Fruit fly (Drosophila melanogaster) whole organism, adult: ENCODE results near the gene Tim8.

ENCODE experiments used
- CG11617 ChIP-seq: fragments of 200-800 bp; sonication (Bioruptor generic); optimal IDR thresholded peaks from 2 replicates; lab custom pipeline; 2017; ENCODE audit warnings: mild to moderate bottlenecking, missing biosample characterization, missing genetic modification reagents, missing genetic modification characterization
- CG12768 ChIP-seq: fragments of 200-800 bp; sonication (Bioruptor generic); optimal IDR thresholded peaks from 2 replicates; lab custom pipeline; 2017; ENCODE audit warnings: missing biosample characterization, missing genetic modification characterization, mild to moderate bottlenecking, moderate library complexity, missing genetic modification reagents
- CG14711 ChIP-seq: fragments of 200-800 bp; sonication (Bioruptor generic); optimal IDR thresholded peaks from 2 replicates; lab custom pipeline; 2018; ENCODE audit warnings: missing biosample characterization, mild to moderate bottlenecking, missing genetic modification characterization, moderate library complexity
- CG1620 ChIP-seq: fragments of 200-800 bp; sonication (Bioruptor generic); optimal IDR thresholded peaks from 2 replicates; lab custom pipeline; 2016; ENCODE audit warnings: missing biosample characterization, missing genetic modification characterization
- CG33017 ChIP-seq: fragments of 200-800 bp; sonication (Bioruptor generic); optimal IDR thresholded peaks from 2 replicates; lab custom pipeline; 2018; ENCODE audit warnings: missing biosample characterization, mild to moderate bottlenecking, missing genetic modification characterization, moderate library complexity
- CG5204 ChIP-seq: fragments of 200-800 bp; sonication (Bioruptor generic); optimal IDR thresholded peaks from 2 replicates; lab custom pipeline; 2016; ENCODE audit warnings: missing biosample characterization, missing genetic modification characterization
- CG7045 ChIP-seq: fragments of 200-800 bp; sonication (Bioruptor generic); optimal IDR thresholded peaks from 2 replicates; lab custom pipeline; 2017; ENCODE audit warnings: missing biosample characterization, mild to moderate bottlenecking, missing genetic modification characterization
- CG7101 ChIP-seq: fragments of 200-800 bp; sonication (Bioruptor generic); optimal IDR thresholded peaks from 2 replicates; lab custom pipeline; 2018; ENCODE audit warnings: missing biosample characterization, mild to moderate bottlenecking, missing genetic modification characterization, moderate library complexity
- Clk ChIP-seq: fragments of 200-800 bp; sonication (Bioruptor generic); optimal IDR thresholded peaks from 2 replicates; lab custom pipeline; 2017; ENCODE audit warnings: missing biosample characterization, missing genetic modification characterization
- Crg-1 ChIP-seq: fragments of 200-800 bp; sonication (Bioruptor generic); optimal IDR thresholded peaks from 2 replicates; lab custom pipeline; 2016; ENCODE audit warnings: missing biosample characterization, missing genetic modification characterization
- Hr96 ChIP-seq: fragments of 200-800 bp; sonication (Bioruptor generic); optimal IDR thresholded peaks from 2 replicates; lab custom pipeline; 2016; ENCODE audit warnings: missing biosample characterization, missing genetic modification characterization
- Mnt ChIP-seq: fragments of 200-800 bp; sonication (Bioruptor generic); optimal IDR thresholded peaks from 2 replicates; lab custom pipeline; 2016; ENCODE audit warnings: missing biosample characterization, mild to moderate bottlenecking, missing genetic modification characterization
- bab1 ChIP-seq: fragments of 200-800 bp; sonication (Bioruptor generic); optimal IDR thresholded peaks from 3 replicates; lab custom pipeline; 2019; ENCODE audit warnings: missing biosample characterization, mild to moderate bottlenecking, missing genetic modification characterization, moderate library complexity
- cic ChIP-seq: fragments of 200-800 bp; sonication (Bioruptor generic); optimal IDR thresholded peaks from 2 replicates; lab custom pipeline; 2017; ENCODE audit warnings: missing biosample characterization, mild to moderate bottlenecking, missing genetic modification characterization, moderate library complexity
- cnc ChIP-seq, 2 experiments: fragments of >200 bp; optimal IDR thresholded peaks; 2 replicates each; lab custom pipeline; 2017
- kay ChIP-seq: fragments of 200-800 bp; sonication (Bioruptor generic); peaks from one replicate; lab custom pipeline; 2016; ENCODE audit warnings: missing biosample characterization, missing genetic modification characterization, borderline replicate concordance
- ovo ChIP-seq: fragments of 200-800 bp; sonication (Bioruptor generic); optimal IDR thresholded peaks from 2 replicates; lab custom pipeline; 2016; ENCODE audit warnings: missing biosample characterization, missing genetic modification characterization
- pad ChIP-seq: fragments of 200-800 bp; sonication (Bioruptor generic); optimal IDR thresholded peaks from 3 replicates; lab custom pipeline; 2017; ENCODE audit warnings: missing biosample characterization, missing genetic modification characterization, mild to moderate bottlenecking, moderate library complexity, missing genetic modification reagents
- tj ChIP-seq: fragments of 200-800 bp; sonication (Bioruptor generic); optimal IDR thresholded peaks from 3 replicates; lab custom pipeline; 2017; ENCODE audit warnings: missing biosample characterization, mild to moderate bottlenecking, missing genetic modification characterization, moderate library complexity
- toe ChIP-seq: fragments of 200-800 bp; sonication (Bioruptor generic); optimal IDR thresholded peaks from 2 replicates; lab custom pipeline; 2016; ENCODE audit warnings: missing biosample characterization, missing genetic modification characterization

Tim8 gene

dm6 chrX:11356648-11357047, 11.6 kb upstream of the Tim8 start:
- no peak for TF ChIP-seq kay (GFP tag; lab: Kevin White, UChicago)
- TF ChIP-seq ovo (GFP tag; lab: Kevin White, UChicago): no peak
- no peak for TF ChIP-seq CG7101 (tag; lab: Kevin White, UChicago)
- TF ChIP-seq tj (GFP tag; lab: Kevin White, UChicago): no peak
- no peak for TF ChIP-seq CG33017
- no peak for TF ChIP-seq bab1 (GFP tag; lab: Kevin White, UChicago)
- TF ChIP-seq pad: no peak
- TF ChIP-seq cic (GFP tag; lab: Kevin White, UChicago): no peak
- no peak for TF ChIP-seq CG11617
- no peak for TF ChIP-seq CG7045
- no peak for TF ChIP-seq CG1620 (GFP tag; lab: Kevin White, UChicago)
- no peak for TF ChIP-seq cnc (optimal IDR thresholded peaks at IDR 0.05; lab: Kevin White, UChicago)
- TF ChIP-seq CG14711 (tag; lab: Kevin White, UChicago): no peak

- TF ChIP-seq CG33017 (no peak), Mnt (GFP tag; lab: Kevin White, UChicago) (peak; percentile 24), Clk (no peak), toe (GFP tag; lab: Kevin White, UChicago) (no peak), CG7045 (no peak), kay (GFP tag; lab: Kevin White, UChicago) (no peak), cnc (optimal IDR thresholded peaks at IDR 0.05; lab: Kevin White, UChicago) (no peak), tj (GFP tag; lab: Kevin White, UChicago) (no peak), CG11617 (no peak), bab1 (GFP tag; lab: Kevin White, UChicago) (peak; percentile 81), Crg-1 (GFP tag; lab: Kevin White, UChicago) (peak; percentile 33), Hr96 (no peak), CG5204 (GFP tag; lab: Kevin White, UChicago) (no peak), pad (peak; percentile 31), CG1620 (GFP tag; lab: Kevin White, UChicago) (peak; percentile 15), ovo (GFP tag; lab: Kevin White, UChicago) (no peak), CG12768 (GFP tag; lab: Kevin White, UChicago) (no peak), CG14711 (tag; lab: Kevin White, UChicago) (no peak), cic (GFP tag; lab: Kevin White, UChicago) (peak; percentile 1), CG7101 (tag; lab: Kevin White, UChicago) (peak; percentile 43)
Observed at dm6 chrX:11359081-11359481, 9.2 kb upstream of the Tim8 start, which contains the start of gene Pa1. Gene Pa1 (plus strand): TSS chrX:11359236.

dm6 chrX:11369374-11369773, 1.1 kb downstream of the Tim8 start, which contains the start of gene dlg1:
Gene dlg1 (plus strand): TSS chrX:11369665.
- TF ChIP-seq Hr96: no peak
- TF ChIP-seq bab1 (GFP tag; lab: Kevin White, UChicago): peak; percentile 51

dm6 chrX:11370792-11371191, 2.5 kb downstream of the Tim8 start:
- TF ChIP-seq Hr96 (no peak), CG5204 (GFP tag; lab: Kevin White, UChicago) (no peak), tj (GFP tag; lab: Kevin White, UChicago) (no peak), CG14711 (tag; lab: Kevin White, UChicago) (no peak), toe (GFP tag; lab: Kevin White, UChicago) (no peak), bab1 (GFP tag; lab: Kevin White, UChicago) (no peak), cic (GFP tag; lab: Kevin White, UChicago) (no peak), CG7101 (tag; lab: Kevin White, UChicago) (peak; percentile 11), ovo (GFP tag; lab: Kevin White, UChicago) (no peak), CG11617 (no peak), kay (GFP tag; lab: Kevin White, UChicago) (no peak), cnc (optimal IDR thresholded peaks at IDR 0.05; lab: Kevin White, UChicago) (no peak), Mnt (GFP tag; lab: Kevin White, UChicago) (no peak), CG1620 (GFP tag; lab: Kevin White, UChicago) (no peak), CG33017 (peak; percentile 33), pad (no peak), CG12768 (GFP tag; lab: Kevin White, UChicago) (no peak), Clk (no peak), Crg-1 (GFP tag; lab: Kevin White, UChicago) (no peak), CG7045 (peak; percentile 22)

dm6 chrX:11371613-11372012, 3.4 kb downstream of the Tim8 start:
- no peak for TF ChIP-seq CG33017
- TF ChIP-seq ovo (GFP tag; lab: Kevin White, UChicago): no peak
- TF ChIP-seq tj (GFP tag; lab: Kevin White, UChicago): no peak
- no peak for TF ChIP-seq pad
- TF ChIP-seq Clk: no peak
- TF ChIP-seq toe (GFP tag; lab: Kevin White, UChicago): no peak
- TF ChIP-seq bab1 (GFP tag; lab: Kevin White, UChicago): no peak
- no peak for TF ChIP-seq cic (GFP tag; lab: Kevin White, UChicago)
- no peak for TF ChIP-seq CG7101 (tag; lab: Kevin White, UChicago)

- TF ChIP-seq pad: peak; percentile 53
- no peak for TF ChIP-seq toe (GFP tag; lab: Kevin White, UChicago)
- TF ChIP-seq CG14711 (tag; lab: Kevin White, UChicago): peak; percentile 58
- TF ChIP-seq CG5204 (GFP tag; lab: Kevin White, UChicago): no peak
- TF ChIP-seq Crg-1 (GFP tag; lab: Kevin White, UChicago): peak; percentile 52
- TF ChIP-seq Mnt (GFP tag; lab: Kevin White, UChicago): peak; percentile 29
- TF ChIP-seq tj (GFP tag; lab: Kevin White, UChicago): peak; percentile 98
- no peak for TF ChIP-seq CG7045
- no peak for TF ChIP-seq Hr96
- TF ChIP-seq CG12768 (GFP tag; lab: Kevin White, UChicago): no peak
- no peak for TF ChIP-seq Clk
- no peak for TF ChIP-seq ovo (GFP tag; lab: Kevin White, UChicago)
- peak; percentile 68 for TF ChIP-seq CG7101 (tag; lab: Kevin White, UChicago)
- TF ChIP-seq cnc (optimal IDR thresholded peaks at IDR 0.05; lab: Kevin White, UChicago): no peak
- TF ChIP-seq CG33017: no peak
- TF ChIP-seq kay (GFP tag; lab: Kevin White, UChicago): no peak
- peak; percentile 95 for TF ChIP-seq bab1 (GFP tag; lab: Kevin White, UChicago)
- peak; percentile 55 for TF ChIP-seq CG11617
- TF ChIP-seq cic (GFP tag; lab: Kevin White, UChicago): no peak
- TF ChIP-seq CG1620 (GFP tag; lab: Kevin White, UChicago): peak; percentile 68
Observed at dm6 chrX:11372764-11373712, 4.8 kb downstream of the Tim8 start.
